Worm (Caenorhabditis elegans): ENCODE results near the gene T02G5.15.

ce11 chrII:7102288-7102687, 18.2 kb downstream of the T02G5.15 start:
- TF ChIP-seq gmeb-2 (tag; optimal IDR thresholded peaks at IDR 0.05) (no peak), pha-4 (tag; optimal IDR thresholded peaks at IDR 0.05) (no peak), hlh-8 (tag; optimal IDR thresholded peaks at IDR 0.05) (no peak), ama-1 (optimal IDR thresholded peaks at IDR 0.05) (no peak), ceh-30 (tag; optimal IDR thresholded peaks at IDR 0.05) (no peak), ets-4 (tag; optimal IDR thresholded peaks at IDR 0.05) (no peak)
